Fruit fly (Drosophila melanogaster): Measurements from ENCODE around the gene eyg.

Gene eyg

dm6 chr3L:12417341-12417740 lies 50.5 kb downstream of the eyg start, which contains the start of gene ArfGAP1 (continued):
- no peak for TF ChIP-seq TFAM (GFP tag; optimal IDR thresholded peaks at IDR 0.05)
- TF ChIP-seq her (GFP tag; optimal IDR thresholded peaks at IDR 0.05): no peak
- TF ChIP-seq exex (tag; optimal IDR thresholded peaks at IDR 0.05): no peak
- TF ChIP-seq NC2β (GFP tag; optimal IDR thresholded peaks at IDR 0.05): no peak
- no peak for TF ChIP-seq HLH54F (GFP tag; optimal IDR thresholded peaks at IDR 0.05)
- peak; percentile 29 for TF ChIP-seq CG33213 (GFP tag; optimal IDR thresholded peaks at IDR 0.05)
- TF ChIP-seq sc (optimal IDR thresholded peaks at IDR 0.05): no peak
- TF ChIP-seq sc (GFP tag; optimal IDR thresholded peaks at IDR 0.05): no peak
- TF ChIP-seq CG6254 (GFP tag; optimal IDR thresholded peaks at IDR 0.05): no peak
- no peak for TF ChIP-seq CG8388 (GFP tag; optimal IDR thresholded peaks at IDR 0.05)
- peak; percentile 97 for TF ChIP-seq zen2 (GFP tag; IDR thresholded peaks at IDR 0.05; ENCODE audit: partially characterized antibody)
- TF ChIP-seq pb (GFP tag; optimal IDR thresholded peaks at IDR 0.05): no peak
- no peak for TF ChIP-seq CG10654 (GFP tag; optimal IDR thresholded peaks at IDR 0.05)
- TF ChIP-seq CG6854 (GFP tag; optimal IDR thresholded peaks at IDR 0.05): no peak
- TF ChIP-seq Adf1 (GFP tag; IDR thresholded peaks at IDR 0.05): no peak; the same call in 1 of the 2 replicates
- no peak for TF ChIP-seq Blimp-1 (GFP tag; optimal IDR thresholded peaks at IDR 0.05)
- TF ChIP-seq ash1 (GFP tag; optimal IDR thresholded peaks at IDR 0.05): no peak
- TF ChIP-seq Eip74EF (GFP tag; optimal IDR thresholded peaks at IDR 0.05): no peak
- no peak for TF ChIP-seq z (GFP tag; IDR thresholded peaks at IDR 0.05)
- no peak for TF ChIP-seq maf-S (GFP tag; optimal IDR thresholded peaks at IDR 0.05)
- TF ChIP-seq CG12769 (tag; optimal IDR thresholded peaks at IDR 0.05): no peak
- no peak for TF ChIP-seq Max (GFP tag; optimal IDR thresholded peaks at IDR 0.05)
- TF ChIP-seq CG15479 (GFP tag; optimal IDR thresholded peaks at IDR 0.05): no peak
- no peak for TF ChIP-seq CG3726 (GFP tag; IDR thresholded peaks at IDR 0.05)
- TF ChIP-seq NfI (GFP tag; optimal IDR thresholded peaks at IDR 0.05): no peak
- peak; percentile 97 for TF ChIP-seq CG34224 (GFP tag; IDR thresholded peaks at IDR 0.05; ENCODE audit: partially characterized antibody)
- no peak for TF ChIP-seq crol (GFP tag; IDR thresholded peaks at IDR 0.05)
- 0 out of 3 replicates have a peak, but pooled peaks have one; percentile 32 for TF ChIP-seq Aef1 (GFP tag; IDR thresholded peaks at IDR 0.05)
- no peak for TF ChIP-seq ewg (GFP tag; optimal IDR thresholded peaks at IDR 0.05)
- no peak for TF ChIP-seq dimm (GFP tag; IDR thresholded peaks at IDR 0.05)
- TF ChIP-seq CG31365 (tag; optimal IDR thresholded peaks at IDR 0.05): no peak
- no peak for TF ChIP-seq CG7987 (GFP tag; optimal IDR thresholded peaks at IDR 0.05)
- TF ChIP-seq CG10321 (GFP tag; IDR thresholded peaks at IDR 0.05): no peak
- no peak for TF ChIP-seq CG7357 (GFP tag; IDR thresholded peaks at IDR 0.05)
- TF ChIP-seq otp (GFP tag; IDR thresholded peaks at IDR 0.05): no peak
- no peak for TF ChIP-seq ab (GFP tag; optimal IDR thresholded peaks at IDR 0.05)
- no peak for TF ChIP-seq CG15514 (GFP tag; optimal IDR thresholded peaks at IDR 0.05)
- no peak for TF ChIP-seq pan (optimal IDR thresholded peaks at IDR 0.05)
- no peak for TF ChIP-seq pan (GFP tag; optimal IDR thresholded peaks at IDR 0.05 in 1 of 2, IDR thresholded peaks at IDR 0.05 in 1 of 2)
- no peak for TF ChIP-seq CG16779 (GFP tag; IDR thresholded peaks at IDR 0.05)
- TF ChIP-seq CG11560 (tag; IDR thresholded peaks at IDR 0.05): peak; percentile 14; the same call in 1 of the 3 replicates
- no peak for TF ChIP-seq corto (GFP tag; optimal IDR thresholded peaks at IDR 0.05)
- no peak for TF ChIP-seq oc (tag; optimal IDR thresholded peaks at IDR 0.05)
- TF ChIP-seq chm (GFP tag; IDR thresholded peaks at IDR 0.05): no peak
- TF ChIP-seq trh (GFP tag; optimal IDR thresholded peaks at IDR 0.05): no peak
- TF ChIP-seq CG7372 (GFP tag; IDR thresholded peaks at IDR 0.05): no peak
- no peak for TF ChIP-seq CG10267 (tag; optimal IDR thresholded peaks at IDR 0.05)
- TF ChIP-seq cad (GFP tag; optimal IDR thresholded peaks at IDR 0.05): no peak
- TF ChIP-seq Mrtf (GFP tag; IDR thresholded peaks at IDR 0.05): no peak
- no peak for TF ChIP-seq grau (tag; optimal IDR thresholded peaks at IDR 0.05)
- TF ChIP-seq Abd-B (GFP tag; optimal IDR thresholded peaks at IDR 0.05): no peak
- no peak for TF ChIP-seq CG10366 (GFP tag; IDR thresholded peaks at IDR 0.05)
